Worm (Caenorhabditis elegans) whole organism, midembryonic: ENCODE data around the gene W07A12.4.

Source experiments
- T22C8.4 ChIP-seq: fragments of 200-800 bp; sonication (Bioruptor generic); IDR thresholded peaks from 2 replicates; pipeline ENCODE4 v1.3.6; 2022; ENCODE audit warnings: missing genetic modification characterization, missing compliant biosample characterization
- flt-1 ChIP-seq: fragments of 200-800 bp; sonication (Bioruptor generic); IDR thresholded peaks from 2 replicates; pipeline ENCODE4 v1.3.6; 2022; ENCODE audit warnings: missing genetic modification characterization, missing compliant biosample characterization
- ref-1 ChIP-seq: fragments of 200-800 bp; sonication (Bioruptor generic); conservative IDR thresholded peaks from 2 replicates; pipeline ENCODE4 v1.3.6; 2022; ENCODE audit warnings: missing genetic modification reagents, missing genetic modification characterization, missing compliant biosample characterization
- ztf-23 ChIP-seq: fragments of 200-800 bp; sonication (Bioruptor generic); IDR thresholded peaks from 2 replicates; pipeline ENCODE4 v1.3.6; 2022; ENCODE audit warnings: missing genetic modification reagents, missing genetic modification characterization, missing compliant biosample characterization

- TF ChIP-seq ref-1 (GFP tag; lab: Robert Waterston, UW) (no peak), flt-1 (no peak), ztf-23 (no peak), T22C8.4 (GFP tag; lab: Robert Waterston, UW) (no peak)
These were observed 6.8 kb upstream of the W07A12.4 start, which contains the start of gene Y9C2UA.1 for ce11 chrII:9139172-9139700.
